Worm (Caenorhabditis elegans): ENCODE measurements around the gene srb-1.

DNA sequence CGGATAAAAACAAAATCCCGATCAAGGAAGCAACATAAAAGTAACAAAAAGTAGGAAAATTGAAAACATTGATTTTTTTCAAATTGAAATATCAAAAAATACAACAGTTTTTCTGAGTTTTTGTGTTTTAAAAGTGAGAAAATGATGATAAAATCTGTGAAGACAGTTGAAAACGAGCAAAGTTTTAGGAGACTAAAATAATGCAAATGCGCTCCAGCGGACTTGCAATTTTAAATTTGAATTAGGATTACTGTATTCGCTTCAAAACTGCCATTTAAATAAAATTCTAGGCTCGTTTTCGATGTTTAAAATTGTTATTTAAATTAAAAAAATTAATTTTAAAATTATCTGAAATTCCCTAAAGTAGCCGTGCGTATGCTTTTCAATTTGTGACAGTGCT is 17.1 kb upstream of the srb-1 start:
- TF ChIP-seq C17E4.6 (GFP tag; IDR thresholded peaks at IDR 0.05) (no peak), egrh-3 (GFP tag; IDR thresholded peaks at IDR 0.05) (no peak), unc-62 (GFP tag; optimal IDR thresholded peaks at IDR 0.05) (no peak), mel-28 (tag; optimal IDR thresholded peaks at IDR 0.05; ENCODE audit: borderline replicate concordance) (no peak), nhr-90 (tag; optimal IDR thresholded peaks at IDR 0.05) (no peak), Y79H2A.3 (GFP tag; conservative IDR thresholded peaks at IDR 0.05) (no peak), xnd-1 (tag; optimal IDR thresholded peaks at IDR 0.05) (no peak), snpc-4 (GFP tag; optimal IDR thresholded peaks at IDR 0.05) (no peak), snpc-4 (tag; optimal IDR thresholded peaks at IDR 0.05) (no peak), pha-4 (tag; optimal IDR thresholded peaks at IDR 0.05) (no peak), F10E7.11 (tag; optimal IDR thresholded peaks at IDR 0.05) (no peak), tbx-9 (tag; optimal IDR thresholded peaks at IDR 0.05; ENCODE audit: borderline replicate concordance) (no peak), ceh-79 (tag; optimal IDR thresholded peaks at IDR 0.05) (no peak)

All from whole organism, young adult.